Worm (Caenorhabditis elegans): ENCODE results near the gene B0001.7.

DNA sequence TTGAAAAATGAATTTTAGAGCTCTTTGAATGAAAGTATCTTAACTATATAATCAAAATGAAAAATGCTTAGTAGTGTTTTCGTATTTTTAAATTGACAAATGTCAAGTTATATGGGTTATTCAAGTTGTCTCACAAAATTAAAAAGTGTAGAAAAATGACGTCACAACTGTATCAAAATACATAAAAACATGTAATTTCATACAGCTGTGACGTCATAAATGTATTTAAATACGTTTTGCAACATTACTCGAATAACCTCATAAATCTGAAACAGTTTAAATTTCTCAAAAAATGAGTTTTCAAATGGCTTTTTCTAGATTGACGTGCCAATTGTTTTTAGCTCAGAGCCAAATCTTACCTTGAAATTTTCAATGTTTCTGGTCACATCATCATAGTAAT lies 44.3 kb downstream of the B0001.7 start:
- TF ChIP-seq ets-4 (GFP tag; optimal IDR thresholded peaks at IDR 0.05) (no peak), gei-17 (GFP tag; optimal IDR thresholded peaks at IDR 0.05) (no peak), dpff-1 (tag; optimal IDR thresholded peaks at IDR 0.05) (no peak), tbx-9 (tag; optimal IDR thresholded peaks at IDR 0.05; ENCODE audit: borderline replicate concordance) (no peak), rcor-1 (GFP tag; IDR thresholded peaks at IDR 0.05) (no peak), mes-4 (tag; optimal IDR thresholded peaks at IDR 0.05) (no peak), Y95B8A.8 (GFP tag; IDR thresholded peaks at IDR 0.05) (no peak), aptf-2 (GFP tag; conservative IDR thresholded peaks at IDR 0.05) (no peak), B0261.1 (tag; optimal IDR thresholded peaks at IDR 0.05) (no peak), rpc-1 (optimal IDR thresholded peaks at IDR 0.05) (no peak), rpc-1 (tag; optimal IDR thresholded peaks at IDR 0.05) (no peak), ceh-100 (GFP tag; IDR thresholded peaks at IDR 0.05) (no peak), F49E8.2 (tag; optimal IDR thresholded peaks at IDR 0.05; ENCODE audit: insufficient read depth) (no peak), attf-5 (GFP tag; optimal IDR thresholded peaks at IDR 0.05) (no peak)
